Worm (Caenorhabditis elegans): ENCODE measurements around the gene fbxb-41.

DNA sequence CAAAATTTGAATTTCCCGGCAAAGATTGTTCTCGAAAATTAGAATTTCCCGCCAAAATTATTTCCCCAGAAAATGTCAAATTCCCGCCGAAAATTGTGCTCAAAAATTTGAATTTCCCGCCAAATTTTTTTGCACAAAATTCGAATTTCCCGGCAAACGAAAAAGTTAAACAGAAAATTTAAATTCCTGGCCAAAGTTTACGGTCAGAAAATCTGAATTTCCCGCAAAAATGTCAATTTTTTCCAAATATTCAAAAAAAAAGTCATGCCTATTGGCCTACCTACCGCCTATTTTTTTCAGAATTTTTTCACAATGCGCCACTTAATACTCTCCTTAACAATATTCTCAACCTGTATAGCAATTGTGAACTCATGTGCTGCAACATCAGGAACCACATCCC is 40.7 kb upstream of the fbxb-41 start, which contains the start of gene K02E7.1:
- TF ChIP-seq ceh-28 (tag; optimal IDR thresholded peaks at IDR 0.05) (no peak), fkh-10 (GFP tag; optimal IDR thresholded peaks at IDR 0.05) (no peak), jun-1 (tag; optimal IDR thresholded peaks at IDR 0.05) (no peak), hmg-11 (tag; optimal IDR thresholded peaks at IDR 0.05) (no peak), lin-15B (tag; optimal IDR thresholded peaks at IDR 0.05) (no peak)
